Fruit fly (Drosophila melanogaster): Measurements from ENCODE around the gene Tcs6.
A peak's percentile ranks its signal among the peaks of the same experiment; 100 is the strongest.

The Tcs6 gene

DNA sequence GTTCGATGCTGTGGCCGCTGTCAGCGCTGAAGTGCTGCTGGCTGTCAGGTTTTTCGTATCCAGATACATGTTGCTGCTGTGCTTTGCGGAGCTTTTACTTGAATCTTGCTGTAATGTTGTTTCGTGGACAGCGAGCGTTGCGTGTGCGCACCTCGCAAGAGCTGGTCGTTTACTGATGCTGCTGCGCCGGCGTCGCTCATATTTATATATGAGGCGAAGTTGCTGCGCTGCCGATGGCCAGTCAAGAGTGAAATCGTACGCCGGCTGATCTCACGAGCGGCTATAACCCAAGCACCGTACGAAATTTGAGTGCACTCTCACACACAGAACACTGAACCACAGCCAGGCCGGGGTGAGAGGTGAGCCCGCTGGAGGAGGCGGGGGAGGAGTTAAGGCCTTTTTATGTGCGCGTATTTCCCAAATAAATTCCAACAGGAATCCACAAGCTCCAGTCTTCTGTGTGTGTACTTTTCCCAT is 40.7 kb downstream of the Tcs6 start:
- TF ChIP-seq ovo (GFP tag; optimal IDR thresholded peaks at IDR 0.05) (no peak), toe (GFP tag; optimal IDR thresholded peaks at IDR 0.05) (no peak), CG33017 (tag; optimal IDR thresholded peaks at IDR 0.05) (no peak)

DNA sequence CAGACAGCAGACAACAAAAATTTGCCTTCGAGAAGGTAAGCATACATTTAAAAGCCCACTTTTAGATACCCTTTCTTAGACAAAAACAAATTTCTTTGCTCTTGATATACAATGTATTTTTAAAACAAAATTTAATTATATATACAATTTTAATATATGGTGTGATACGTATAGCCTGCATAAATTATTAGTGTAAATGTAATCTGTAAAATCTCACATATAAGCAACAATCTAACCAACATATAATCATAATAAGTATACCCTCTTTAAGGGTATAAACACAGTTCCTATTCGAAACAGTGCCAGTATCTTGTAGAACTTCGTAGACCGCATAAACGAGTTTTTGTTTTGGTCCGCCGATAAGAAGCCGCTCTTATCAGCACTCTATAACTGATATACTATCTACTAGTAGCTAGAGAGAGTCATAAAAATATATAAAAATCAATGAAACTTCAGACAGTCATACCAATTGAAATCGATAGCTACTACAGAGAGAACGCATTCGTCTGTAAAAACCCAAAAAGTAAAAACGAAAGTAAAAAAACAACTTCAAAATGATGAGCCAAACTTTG is 43.7 kb downstream of the Tcs6 start, which contains the start of gene Kaz-m1:
Kaz-m1 (plus strand) TSS at position 460 of the 572 bp plus-strand sequence.
- peak; percentile 28 for TF ChIP-seq CG7101 (tag; optimal IDR thresholded peaks at IDR 0.05)
- TF ChIP-seq kay (GFP tag; ENCODE audit: borderline replicate concordance), result no peak
- no peak for TF ChIP-seq Hr96 (GFP tag; optimal IDR thresholded peaks at IDR 0.05)
- no peak for TF ChIP-seq Crg-1 (GFP tag; optimal IDR thresholded peaks at IDR 0.05)
- TF ChIP-seq CG12768 (GFP tag; optimal IDR thresholded peaks at IDR 0.05), result no peak
- TF ChIP-seq CG33017 (tag; optimal IDR thresholded peaks at IDR 0.05), result no peak
- TF ChIP-seq toe (GFP tag; optimal IDR thresholded peaks at IDR 0.05), result no peak
- peak; percentile 34 for TF ChIP-seq CG11617 (GFP tag; optimal IDR thresholded peaks at IDR 0.05)
- peak; percentile 28 for TF ChIP-seq CG14711 (tag; optimal IDR thresholded peaks at IDR 0.05)
- TF ChIP-seq bab1 (GFP tag; optimal IDR thresholded peaks at IDR 0.05), result no peak

- TF ChIP-seq ovo (GFP tag; optimal IDR thresholded peaks at IDR 0.05) (no peak), CG14711 (tag; optimal IDR thresholded peaks at IDR 0.05) (no peak), cic (GFP tag; optimal IDR thresholded peaks at IDR 0.05) (no peak), cnc (optimal IDR thresholded peaks at IDR 0.05) (no peak)
Measured at dm6 chr3R:26013664-26013948, 44.4 kb downstream of the Tcs6 start.

- no peak for TF ChIP-seq CG33017 (tag; optimal IDR thresholded peaks at IDR 0.05)
- TF ChIP-seq tj (GFP tag; optimal IDR thresholded peaks at IDR 0.05), result peak; percentile 42
Measured at dm6 chr3R:26012801-26013663, 45.0 kb downstream of the Tcs6 start.

DNA sequence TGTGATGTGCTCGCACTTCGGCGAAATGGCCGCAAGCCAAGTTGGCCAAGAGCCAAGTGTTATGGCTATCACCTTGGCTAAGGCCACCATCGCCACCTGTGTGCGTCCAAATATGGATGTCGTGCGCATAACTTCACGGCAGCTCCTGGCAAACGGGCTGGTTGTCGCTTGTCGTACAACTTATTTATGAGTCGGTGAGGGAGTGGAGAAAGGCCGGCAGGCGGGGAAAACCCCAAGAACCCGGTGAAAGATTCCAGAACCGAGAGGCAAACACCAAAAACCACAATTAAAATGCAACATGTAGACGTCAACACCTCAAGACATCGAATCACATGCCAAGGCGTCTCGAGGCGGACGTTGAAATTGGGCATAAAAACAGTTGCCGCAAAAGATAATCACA is 45.7 kb downstream of the Tcs6 start:
- TF ChIP-seq CG12768 (GFP tag; optimal IDR thresholded peaks at IDR 0.05) (no peak), cnc (optimal IDR thresholded peaks at IDR 0.05) (no peak), CG14711 (tag; optimal IDR thresholded peaks at IDR 0.05) (no peak), kay (GFP tag; ENCODE audit: borderline replicate concordance) (no peak), CG11617 (GFP tag; optimal IDR thresholded peaks at IDR 0.05) (no peak), Clk (GFP tag; optimal IDR thresholded peaks at IDR 0.05) (no peak), CG1620 (GFP tag; optimal IDR thresholded peaks at IDR 0.05) (no peak), ovo (GFP tag; optimal IDR thresholded peaks at IDR 0.05) (no peak), pad (GFP tag; optimal IDR thresholded peaks at IDR 0.05) (no peak), bab1 (GFP tag; optimal IDR thresholded peaks at IDR 0.05) (no peak), Crg-1 (GFP tag; optimal IDR thresholded peaks at IDR 0.05) (no peak), Hr96 (GFP tag; optimal IDR thresholded peaks at IDR 0.05) (no peak)

DNA sequence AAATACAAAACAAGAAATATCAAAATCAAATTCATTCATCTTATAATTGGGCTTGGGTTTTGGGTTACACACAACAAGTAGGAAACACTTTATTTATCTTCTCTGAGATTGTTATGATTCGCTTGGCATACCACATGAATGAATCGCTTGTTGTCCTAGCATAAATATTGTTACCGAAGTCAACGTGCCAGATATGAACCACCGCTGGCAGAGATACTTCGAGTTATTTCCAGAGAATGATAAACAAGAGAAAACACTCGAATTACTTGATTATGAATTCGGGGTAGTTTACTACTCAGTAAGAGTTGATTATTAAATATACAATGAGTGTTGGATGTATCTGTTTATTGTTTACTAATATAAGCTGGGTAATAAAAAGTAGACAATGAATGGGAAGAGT is 46.5 kb downstream of the Tcs6 start:
- TF ChIP-seq CG11617 (GFP tag; optimal IDR thresholded peaks at IDR 0.05) (no peak), Hr96 (GFP tag; optimal IDR thresholded peaks at IDR 0.05) (no peak), pad (GFP tag; optimal IDR thresholded peaks at IDR 0.05) (no peak), cic (GFP tag; optimal IDR thresholded peaks at IDR 0.05) (no peak), Mnt (GFP tag; optimal IDR thresholded peaks at IDR 0.05) (no peak), CG5204 (GFP tag; optimal IDR thresholded peaks at IDR 0.05) (no peak), CG12768 (GFP tag; optimal IDR thresholded peaks at IDR 0.05) (no peak), CG7101 (tag; optimal IDR thresholded peaks at IDR 0.05) (no peak), cnc (optimal IDR thresholded peaks at IDR 0.05) (no peak)

dm6 chr3R:26010628-26011027 is 47.4 kb downstream of the Tcs6 start:
- no peak for TF ChIP-seq tj (GFP tag; optimal IDR thresholded peaks at IDR 0.05)
- TF ChIP-seq Mnt (GFP tag; optimal IDR thresholded peaks at IDR 0.05), result no peak
- no peak for TF ChIP-seq cic (GFP tag; optimal IDR thresholded peaks at IDR 0.05)
- TF ChIP-seq CG12768 (GFP tag; optimal IDR thresholded peaks at IDR 0.05), result no peak
- no peak for TF ChIP-seq cnc (optimal IDR thresholded peaks at IDR 0.05)
- TF ChIP-seq Crg-1 (GFP tag; optimal IDR thresholded peaks at IDR 0.05), result no peak
- no peak for TF ChIP-seq toe (GFP tag; optimal IDR thresholded peaks at IDR 0.05)
- no peak for TF ChIP-seq CG5204 (GFP tag; optimal IDR thresholded peaks at IDR 0.05)
- no peak for TF ChIP-seq CG7101 (tag; optimal IDR thresholded peaks at IDR 0.05)
- TF ChIP-seq kay (GFP tag; ENCODE audit: borderline replicate concordance), result no peak
- no peak for TF ChIP-seq Clk (GFP tag; optimal IDR thresholded peaks at IDR 0.05)
- TF ChIP-seq CG11617 (GFP tag; optimal IDR thresholded peaks at IDR 0.05), result no peak
- TF ChIP-seq CG7045 (GFP tag; optimal IDR thresholded peaks at IDR 0.05), result no peak
